Worm (Caenorhabditis elegans) whole organism, L4 larva: ENCODE results near the gene rgs-5.

Experiments
- T20F7.1 ChIP-seq: fragments of 200-800 bp; sonication (Bioruptor generic); optimal IDR thresholded peaks from 2 replicates; lab custom pipeline; 2018; ENCODE audit warnings: mild to moderate bottlenecking, missing genetic modification characterization, missing compliant biosample characterization
- T26A8.4 ChIP-seq: fragments of 200-800 bp; sonication (Bioruptor generic); IDR thresholded peaks from 2 replicates; pipeline ENCODE4 v1.3.6; 2022; ENCODE audit warnings: missing genetic modification characterization, missing compliant biosample characterization
- aha-1 ChIP-seq: fragments of 150-350 bp; peaks from one replicate; lab custom pipeline; 2014; ENCODE audit warnings: missing biosample characterization, missing genetic modification characterization
- arid-1 ChIP-seq: fragments of 200-800 bp; sonication (Bioruptor generic); conservative IDR thresholded peaks from 2 replicates; pipeline ENCODE4 v1.3.6; 2022; ENCODE audit warnings: missing genetic modification reagents, missing genetic modification characterization, missing compliant biosample characterization
- attf-4 ChIP-seq: sonication (generic microtip); optimal IDR thresholded peaks from 3 replicates; lab custom pipeline; 2017; ENCODE audit warnings: missing biosample characterization, missing genetic modification characterization
- ceh-20 ChIP-seq: fragments of 200-800 bp; sonication (Bioruptor generic); IDR thresholded peaks from 2 replicates; pipeline ENCODE4 v1.3.6; 2022; ENCODE audit warnings: missing genetic modification reagents, missing genetic modification characterization, missing compliant biosample characterization
- daf-8 ChIP-seq: fragments of 200-800 bp; sonication (Bioruptor generic); IDR thresholded peaks from 2 replicates; pipeline ENCODE4 v1.3.6; 2022; ENCODE audit warnings: missing genetic modification characterization, missing compliant biosample characterization
- dpl-1 ChIP-seq: fragments of 150-350 bp; optimal IDR thresholded peaks from 2 replicates; lab custom pipeline; 2014; ENCODE audit warnings: missing biosample characterization, missing genetic modification reagents, missing genetic modification characterization
- dve-1 ChIP-seq: sonication (generic microtip); optimal IDR thresholded peaks from 2 replicates; lab custom pipeline; 2017; ENCODE audit warnings: antibody characterized with exemption, mild to moderate bottlenecking, missing genetic modification characterization, missing compliant biosample characterization; ENCODE audit not compliant: insufficient read depth
- fkh-10 ChIP-seq: fragments of 150-350 bp; optimal IDR thresholded peaks from 2 replicates; lab custom pipeline; 2014; ENCODE audit warnings: missing biosample characterization, missing genetic modification reagents, missing genetic modification characterization
- lim-7 ChIP-seq: fragments of 200-800 bp; sonication (Bioruptor generic); IDR thresholded peaks from 2 replicates; pipeline ENCODE4 v1.3.6; 2022; ENCODE audit warnings: missing genetic modification characterization, missing compliant biosample characterization
- lin-1 ChIP-seq: fragments of 200-800 bp; sonication (Bioruptor generic); IDR thresholded peaks from 2 replicates; pipeline ENCODE4 v1.3.6; 2022; ENCODE audit warnings: missing genetic modification reagents, missing genetic modification characterization, missing compliant biosample characterization
- lin-29 ChIP-seq: fragments of 200-800 bp; sonication (Bioruptor generic); IDR thresholded peaks from 2 replicates; pipeline ENCODE4 v1.3.6; 2022; ENCODE audit warnings: missing genetic modification reagents, missing genetic modification characterization, missing compliant biosample characterization
- lsy-2 ChIP-seq, 2 experiments: fragments of 150-350 bp in 1 of 2; sonication (generic microtip) in 1 of 2; optimal IDR thresholded peaks; 2 replicates each; lab custom pipeline; 2014 to 2017; ENCODE audit warnings: missing biosample characterization in 2 of 2, missing genetic modification characterization in 2 of 2
- madf-5 ChIP-seq, 2 experiments: fragments of 200-800 bp; sonication (Bioruptor generic); IDR thresholded peaks; 2 replicates each; pipeline ENCODE4 v1.3.6; 2022; ENCODE audit warnings: missing compliant biosample characterization in 2 of 2, missing genetic modification characterization in 2 of 2
- mdt-29 ChIP-seq: fragments of 200-800 bp; sonication (Bioruptor generic); IDR thresholded peaks from 2 replicates; pipeline ENCODE4 v1.3.6; 2022; ENCODE audit warnings: missing genetic modification reagents, missing genetic modification characterization, missing compliant biosample characterization
- pqm-1 ChIP-seq: sonication (generic microtip); optimal IDR thresholded peaks from 2 replicates; lab custom pipeline; 2017; ENCODE audit warnings: missing biosample characterization, missing genetic modification characterization
- sdz-12 ChIP-seq: fragments of 200-800 bp; sonication (Bioruptor generic); optimal IDR thresholded peaks from 2 replicates; lab custom pipeline; 2018; ENCODE audit warnings: mild to moderate bottlenecking, missing genetic modification characterization, missing compliant biosample characterization
- snpc-1.2 ChIP-seq: fragments of 200-800 bp; sonication (Bioruptor generic); IDR thresholded peaks from 2 replicates; pipeline ENCODE4 v1.3.6; 2022; ENCODE audit warnings: missing genetic modification reagents, missing genetic modification characterization, missing compliant biosample characterization
- vab-7 ChIP-seq: fragments of 200-800 bp; sonication (Bioruptor generic); IDR thresholded peaks from 2 replicates; pipeline ENCODE4 v1.3.6; 2022; ENCODE audit warnings: missing genetic modification reagents, missing genetic modification characterization, missing compliant biosample characterization
- ztf-7 ChIP-seq: fragments of 150-350 bp; optimal IDR thresholded peaks from 2 replicates; lab custom pipeline; 2014; ENCODE audit warnings: missing biosample characterization, missing genetic modification characterization

rgs-5 gene

ce11 chrIII:5747185-5747584, 48.8 kb downstream of the rgs-5 start, which contains the start of gene B0244.4:
B0244.4 (plus strand) TSS chrIII:5747485.
- TF ChIP-seq vab-7 (GFP tag; lab: Robert Waterston, UW) (no peak), dve-1 (tag; lab: Kevin White, UChicago) (no peak), mdt-29 (no peak), ceh-20 (GFP tag; lab: Robert Waterston, UW) (no peak), attf-4 (tag; lab: Kevin White, UChicago) (no peak), snpc-1.2 (GFP tag; lab: Robert Waterston, UW) (no peak), T20F7.1 (no peak), dpl-1 (GFP tag; lab: Kevin White, UChicago) (no peak), fkh-10 (GFP tag; lab: Kevin White, UChicago) (no peak), lin-1 (GFP tag; lab: Robert Waterston, UW) (no peak)
- TF ChIP-seq, all 104 proteins: peak for 0

- TF ChIP-seq aha-1 (tag; lab: Kevin White, UChicago) = peak; percentile 63
- TF ChIP-seq T26A8.4 (GFP tag; lab: Robert Waterston, UW) = no peak
- TF ChIP-seq, all 104 proteins: peak for 1
Observed at ce11 chrIII:5748360-5748759, 50.0 kb downstream of the rgs-5 start.

ce11 chrIII:5750503-5750902, 52.1 kb downstream of the rgs-5 start:
- no peak for TF ChIP-seq madf-5 (GFP tag; IDR thresholded peaks at IDR 0.05; lab: Robert Waterston, UW)
- TF ChIP-seq snpc-1.2 (GFP tag; lab: Robert Waterston, UW) = no peak
- TF ChIP-seq lim-7 (GFP tag; lab: Robert Waterston, UW) = no peak
- TF ChIP-seq daf-8 (GFP tag; lab: Robert Waterston, UW) = no peak
- no peak for TF ChIP-seq ztf-7 (tag; lab: Kevin White, UChicago)
- TF ChIP-seq sdz-12 = no peak
- no peak for TF ChIP-seq lsy-2 (tag; optimal IDR thresholded peaks at IDR 0.05; lab: Kevin White, UChicago)
- TF ChIP-seq arid-1 (GFP tag; lab: Robert Waterston, UW) = no peak
- no peak for TF ChIP-seq pqm-1 (tag; lab: Kevin White, UChicago)
- TF ChIP-seq dpl-1 (GFP tag; lab: Kevin White, UChicago) = no peak
- no peak for TF ChIP-seq T20F7.1
- TF ChIP-seq lin-29 (GFP tag; lab: Robert Waterston, UW) = no peak
